Worm (Caenorhabditis elegans) whole organism, young adult: ENCODE data around the gene ZK792.12.

Experiments
- B0019.2 ChIP-seq: fragments of 200-800 bp; sonication (Bioruptor generic); conservative IDR thresholded peaks from 2 replicates; pipeline ENCODE4 v1.3.6; 2022; ENCODE audit warnings: missing genetic modification reagents, missing genetic modification characterization, missing compliant biosample characterization
- B0261.1 ChIP-seq: sonication (generic microtip); optimal IDR thresholded peaks from 2 replicates; lab custom pipeline; 2016; ENCODE audit warnings: mild to moderate bottlenecking, missing genetic modification characterization, moderate library complexity, missing compliant biosample characterization
- D2030.7 ChIP-seq: fragments of 200-800 bp; sonication (Bioruptor generic); IDR thresholded peaks from 2 replicates; pipeline ENCODE4 v1.3.6; 2022; ENCODE audit warnings: missing genetic modification reagents, missing genetic modification characterization, missing compliant biosample characterization
- F22D6.2 ChIP-seq: sonication (generic microtip); optimal IDR thresholded peaks from 2 replicates; lab custom pipeline; 2016; ENCODE audit warnings: mild to moderate bottlenecking, missing genetic modification characterization, missing compliant biosample characterization
- F37B4.10 ChIP-seq: fragments of 200-800 bp; sonication (Bioruptor generic); IDR thresholded peaks from 2 replicates; pipeline ENCODE4 v1.3.6; 2022; ENCODE audit warnings: missing genetic modification characterization, missing compliant biosample characterization
- F39B2.1 ChIP-seq: fragments of 200-800 bp; sonication (Bioruptor generic); IDR thresholded peaks from 2 replicates; pipeline ENCODE4 v1.3.6; 2022; ENCODE audit warnings: missing genetic modification reagents, missing genetic modification characterization, missing compliant biosample characterization
- F49E8.2 ChIP-seq: sonication (generic microtip); optimal IDR thresholded peaks from 3 replicates; lab custom pipeline; 2017; ENCODE audit warnings: missing genetic modification characterization, mild to moderate bottlenecking, missing compliant biosample characterization, antibody characterized with exemption, moderate library complexity; ENCODE audit not compliant: insufficient read depth
- T26A5.8 ChIP-seq: sonication (generic microtip); optimal IDR thresholded peaks from 2 replicates; lab custom pipeline; 2016; ENCODE audit warnings: missing genetic modification characterization, missing compliant biosample characterization
- athp-1 ChIP-seq: sonication (generic microtip); optimal IDR thresholded peaks from 2 replicates; lab custom pipeline; 2017; ENCODE audit warnings: mild to moderate bottlenecking, missing genetic modification characterization, missing compliant biosample characterization
- attf-3 ChIP-seq: fragments of 200-800 bp; sonication (Bioruptor generic); conservative IDR thresholded peaks from 2 replicates; pipeline ENCODE4 v1.3.6; 2022; ENCODE audit warnings: missing genetic modification reagents, missing genetic modification characterization, missing compliant biosample characterization
- attf-5 ChIP-seq: fragments of 200-800 bp; sonication (Bioruptor generic); optimal IDR thresholded peaks from 2 replicates; lab custom pipeline; 2018; ENCODE audit warnings: mild to moderate bottlenecking, missing genetic modification characterization, missing compliant biosample characterization
- attf-6 ChIP-seq: fragments of 200-800 bp; sonication (Bioruptor generic); IDR thresholded peaks from 2 replicates; pipeline ENCODE4 v1.3.6; 2022; ENCODE audit warnings: missing genetic modification reagents, missing genetic modification characterization, missing compliant biosample characterization
- bed-1 ChIP-seq: fragments of 200-800 bp; sonication (Bioruptor generic); IDR thresholded peaks from 2 replicates; pipeline ENCODE4 v1.3.6; 2022; ENCODE audit warnings: missing genetic modification reagents, missing genetic modification characterization, missing compliant biosample characterization
- dpl-1 ChIP-seq: fragments of 150-350 bp; optimal IDR thresholded peaks from 2 replicates; lab custom pipeline; 2014; ENCODE audit warnings: missing biosample characterization, missing genetic modification reagents, missing genetic modification characterization
- egrh-3 ChIP-seq: fragments of 200-800 bp; sonication (Bioruptor generic); IDR thresholded peaks from 2 replicates; pipeline ENCODE4 v1.3.6; 2022; ENCODE audit warnings: missing genetic modification reagents, missing genetic modification characterization, missing compliant biosample characterization
- hmg-20 ChIP-seq: fragments of 200-800 bp; sonication (Bioruptor generic); IDR thresholded peaks from 2 replicates; pipeline ENCODE4 v1.3.6; 2022; ENCODE audit warnings: missing genetic modification reagents, missing genetic modification characterization, missing compliant biosample characterization
- hrde-1 ChIP-seq: sonication (generic microtip); optimal IDR thresholded peaks from 2 replicates; lab custom pipeline; 2016; ENCODE audit warnings: missing genetic modification characterization, mild to moderate bottlenecking, missing compliant biosample characterization, moderate library complexity, missing genotype, missing genetic modification reagents, borderline replicate concordance
- hsf-1 ChIP-seq: fragments of 200-800 bp; sonication (Bioruptor generic); IDR thresholded peaks from 2 replicates; pipeline ENCODE4 v1.3.6; 2022; ENCODE audit warnings: missing genetic modification reagents, missing genetic modification characterization, missing compliant biosample characterization
- let-526 ChIP-seq: fragments of 200-800 bp; sonication (Bioruptor generic); IDR thresholded peaks from 2 replicates; pipeline ENCODE4 v1.3.6; 2022; ENCODE audit warnings: missing genetic modification reagents, missing genetic modification characterization, missing compliant biosample characterization
- lin-26 ChIP-seq: fragments of 200-800 bp; sonication (Bioruptor generic); IDR thresholded peaks from 2 replicates; pipeline ENCODE4 v1.3.6; 2022; ENCODE audit warnings: missing genetic modification reagents, missing genetic modification characterization, missing compliant biosample characterization
- lsl-1 ChIP-seq: fragments of 200-800 bp; sonication (Bioruptor generic); optimal IDR thresholded peaks from 2 replicates; lab custom pipeline; 2018; ENCODE audit warnings: mild to moderate bottlenecking, missing genetic modification characterization, moderate library complexity, missing compliant biosample characterization
- madf-10 ChIP-seq: sonication (generic microtip); optimal IDR thresholded peaks from 2 replicates; lab custom pipeline; 2016; ENCODE audit warnings: mild to moderate bottlenecking, missing genetic modification characterization, missing compliant biosample characterization
- mcd-1 ChIP-seq: fragments of 200-800 bp; sonication (Bioruptor generic); IDR thresholded peaks from 2 replicates; pipeline ENCODE4 v1.3.6; 2022; ENCODE audit warnings: missing genetic modification reagents, missing genetic modification characterization, missing compliant biosample characterization
- mel-28 ChIP-seq: sonication (generic microtip); optimal IDR thresholded peaks from 2 replicates; lab custom pipeline; 2016; ENCODE audit warnings: borderline replicate concordance, mild to moderate bottlenecking, missing genetic modification characterization, missing compliant biosample characterization
- mxl-1 ChIP-seq: sonication (generic microtip); optimal IDR thresholded peaks from 2 replicates; lab custom pipeline; 2016; ENCODE audit warnings: missing genetic modification characterization, missing compliant biosample characterization
- nhr-120 ChIP-seq: fragments of 200-800 bp; sonication (Bioruptor generic); IDR thresholded peaks from 2 replicates; pipeline ENCODE4 v1.3.6; 2022; ENCODE audit warnings: missing genetic modification characterization, missing compliant biosample characterization
- nhr-27 ChIP-seq: fragments of 200-800 bp; sonication (Bioruptor generic); optimal IDR thresholded peaks from 2 replicates; lab custom pipeline; 2018; ENCODE audit warnings: mild to moderate bottlenecking, missing genetic modification characterization, moderate library complexity, missing compliant biosample characterization
- nhr-80 ChIP-seq: sonication (generic microtip); optimal IDR thresholded peaks from 2 replicates; lab custom pipeline; 2016; ENCODE audit warnings: missing genetic modification characterization, missing compliant biosample characterization
- rcor-1 ChIP-seq: fragments of 200-800 bp; sonication (Bioruptor generic); IDR thresholded peaks from 2 replicates; pipeline ENCODE4 v1.3.6; 2022; ENCODE audit warnings: missing genetic modification reagents, missing genetic modification characterization, missing compliant biosample characterization
- rec-8 ChIP-seq, 2 experiments: sonication (generic microtip); optimal IDR thresholded peaks; 2 replicates each; lab custom pipeline; 2016; ENCODE audit warnings: mild to moderate bottlenecking in 2 of 2, missing genetic modification characterization in 2 of 2, missing genetic modification reagents in 2 of 2, missing genotype in 2 of 2, missing biosample characterization in 1 of 2, missing compliant biosample characterization in 1 of 2, moderate library complexity in 1 of 2
- sdz-38 ChIP-seq: sonication (generic microtip); optimal IDR thresholded peaks from 2 replicates; lab custom pipeline; 2016; ENCODE audit warnings: missing genotype, missing genetic modification characterization, missing compliant biosample characterization
- somi-1 ChIP-seq: fragments of 200-800 bp; sonication (Bioruptor generic); optimal IDR thresholded peaks from 2 replicates; lab custom pipeline; 2018; ENCODE audit warnings: mild to moderate bottlenecking, missing genetic modification characterization, missing compliant biosample characterization
- tbx-9 ChIP-seq: sonication (generic microtip); optimal IDR thresholded peaks from 2 replicates; lab custom pipeline; 2016; ENCODE audit warnings: borderline replicate concordance, missing genetic modification characterization, inconsistent platforms, missing compliant biosample characterization
- ztf-26 ChIP-seq: sonication (generic microtip); optimal IDR thresholded peaks from 2 replicates; lab custom pipeline; 2017; ENCODE audit warnings: missing genetic modification characterization, missing compliant biosample characterization

Gene ZK792.12

ce11 chrIV:11676054-11676453, 17.5 kb upstream of the ZK792.12 start, which contains the start of gene inx-9:
Gene inx-9 (plus strand): TSS chrIV:11676354.
- no peak for TF ChIP-seq ztf-26 (tag; lab: Kevin White, UChicago)
- no peak for TF ChIP-seq tbx-9 (tag; lab: Kevin White, UChicago)
- TF ChIP-seq athp-1 (tag; lab: Kevin White, UChicago), result no peak
- no peak for TF ChIP-seq egrh-3 (GFP tag; lab: Robert Waterston, UW)
- TF ChIP-seq F22D6.2, result no peak
- TF ChIP-seq nhr-27, result no peak
- TF ChIP-seq F49E8.2 (tag; lab: Kevin White, UChicago), result no peak
- no peak for TF ChIP-seq hrde-1 (tag; lab: Kevin White, UChicago)
- no peak for TF ChIP-seq sdz-38 (tag; lab: Kevin White, UChicago)
- TF ChIP-seq lin-26 (GFP tag; lab: Robert Waterston, UW), result no peak
- no peak for TF ChIP-seq hmg-20 (GFP tag; lab: Robert Waterston, UW)
- TF ChIP-seq attf-6, result no peak
- no peak for TF ChIP-seq rcor-1 (GFP tag; lab: Robert Waterston, UW)
- no peak for TF ChIP-seq attf-3 (GFP tag; lab: Robert Waterston, UW)
- no peak for TF ChIP-seq attf-5

- TF ChIP-seq mel-28 (tag; lab: Kevin White, UChicago), result no peak
- no peak for TF ChIP-seq bed-1 (GFP tag; lab: Robert Waterston, UW)
- no peak for TF ChIP-seq somi-1 (GFP tag; lab: Kevin White, UChicago)
- TF ChIP-seq madf-10 (tag; lab: Kevin White, UChicago), result no peak
- no peak for TF ChIP-seq lsl-1
- no peak for TF ChIP-seq attf-6
- TF ChIP-seq B0261.1, result no peak
- no peak for TF ChIP-seq ztf-26 (tag; lab: Kevin White, UChicago)
- TF ChIP-seq mcd-1, result no peak
- TF ChIP-seq let-526 (GFP tag; lab: Robert Waterston, UW), result no peak
- TF ChIP-seq B0019.2 (GFP tag; lab: Robert Waterston, UW), result no peak
- no peak for TF ChIP-seq mxl-1 (tag; lab: Kevin White, UChicago)
These were observed 11.7 kb upstream of the ZK792.12 start, which contains the start of gene ZK792.4 for ce11 chrIV:11681905-11682304. Gene ZK792.4 (minus strand): TSS chrIV:11682005.

ce11 chrIV:11688018-11688417, 5.6 kb upstream of the ZK792.12 start, which contains the start of gene ZK792.5:
Gene ZK792.5 (minus strand): TSS chrIV:11688118.
- TF ChIP-seq hsf-1 (GFP tag; lab: Robert Waterston, UW), result no peak
- 0 out of 2 replicates have a peak, but pooled peaks have one; percentile 1 for TF ChIP-seq attf-6

ce11 chrIV:11690988-11691387, 2.6 kb upstream of the ZK792.12 start, which contains the start of gene let-60:
Gene let-60 (minus strand): TSS chrIV:11691088.
- TF ChIP-seq nhr-80 (tag; lab: Kevin White, UChicago) (no peak), nhr-120 (GFP tag; lab: Robert Waterston, UW) (no peak), rec-8 (tag; optimal IDR thresholded peaks at IDR 0.05; lab: Kevin White, UChicago) (no peak), F39B2.1 (GFP tag; lab: Robert Waterston, UW) (no peak), D2030.7 (GFP tag; lab: Robert Waterston, UW) (no peak), T26A5.8 (tag; lab: Kevin White, UChicago) (no peak), F37B4.10 (GFP tag; lab: Robert Waterston, UW) (no peak), dpl-1 (GFP tag; lab: Kevin White, UChicago) (no peak)
- TF ChIP-seq, all 124 proteins: peak for 0
